Worm (Caenorhabditis elegans): ENCODE results near the gene F20C5.7.
"Not testable (repeated sequence)": the region's sequence is repeated elsewhere in the genome, so short reads cannot be mapped to it uniquely, and the experiment has no call there.

F20C5.7 gene

ce11 chrIV:8728122-8728521, 17.4 kb downstream of the F20C5.7 start, which contains the start of gene otub-3:
Gene otub-3, plus strand, starts transcription at chrIV:8728177.
- no peak for TF ChIP-seq flt-1 (GFP tag; IDR thresholded peaks at IDR 0.05)
- no peak for TF ChIP-seq scrt-1 (GFP tag; IDR thresholded peaks at IDR 0.05)
- TF ChIP-seq hnd-1 (tag; optimal IDR thresholded peaks at IDR 0.05) = no peak
- TF ChIP-seq hmg-4 (GFP tag; optimal IDR thresholded peaks at IDR 0.05) = no peak
- no peak for TF ChIP-seq pes-1 (GFP tag; IDR thresholded peaks at IDR 0.05)
- TF ChIP-seq ceh-13 (GFP tag; optimal IDR thresholded peaks at IDR 0.05) = no peak
- no peak for TF ChIP-seq tbx-11 (GFP tag; IDR thresholded peaks at IDR 0.05)
- no peak for TF ChIP-seq ceh-36 (tag; optimal IDR thresholded peaks at IDR 0.05)

- TF ChIP-seq flt-1 (GFP tag; IDR thresholded peaks at IDR 0.05) (no peak), ceh-13 (GFP tag; optimal IDR thresholded peaks at IDR 0.05) (no peak), hmg-4 (GFP tag; optimal IDR thresholded peaks at IDR 0.05) (no peak), tbx-11 (GFP tag; IDR thresholded peaks at IDR 0.05) (no peak), tbx-37 (GFP tag; conservative IDR thresholded peaks at IDR 0.05) (no peak), B0310.2 (tag; optimal IDR thresholded peaks at IDR 0.05) (no peak), F13C5.2 (tag; optimal IDR thresholded peaks at IDR 0.05) (no peak), ets-7 (tag; optimal IDR thresholded peaks at IDR 0.05) (no peak), tra-4 (tag; optimal IDR thresholded peaks at IDR 0.05) (no peak), hnd-1 (tag; optimal IDR thresholded peaks at IDR 0.05) (no peak), ceh-36 (tag; optimal IDR thresholded peaks at IDR 0.05) (no peak), scrt-1 (GFP tag; IDR thresholded peaks at IDR 0.05) (no peak), aly-1 (tag; optimal IDR thresholded peaks at IDR 0.05) (no peak), sea-1 (GFP tag; conservative IDR thresholded peaks at IDR 0.05) (no peak), hmbx-1 (tag; optimal IDR thresholded peaks at IDR 0.05) (no peak), ama-1 (optimal IDR thresholded peaks at IDR 0.05) (no peak), pes-1 (GFP tag; IDR thresholded peaks at IDR 0.05) (no peak)
Measured at ce11 chrIV:8725345-8725744, 20.1 kb downstream of the F20C5.7 start, which contains the start of gene pgm-3. Gene pgm-3, plus strand, starts transcription at chrIV:8725722.

DNA sequence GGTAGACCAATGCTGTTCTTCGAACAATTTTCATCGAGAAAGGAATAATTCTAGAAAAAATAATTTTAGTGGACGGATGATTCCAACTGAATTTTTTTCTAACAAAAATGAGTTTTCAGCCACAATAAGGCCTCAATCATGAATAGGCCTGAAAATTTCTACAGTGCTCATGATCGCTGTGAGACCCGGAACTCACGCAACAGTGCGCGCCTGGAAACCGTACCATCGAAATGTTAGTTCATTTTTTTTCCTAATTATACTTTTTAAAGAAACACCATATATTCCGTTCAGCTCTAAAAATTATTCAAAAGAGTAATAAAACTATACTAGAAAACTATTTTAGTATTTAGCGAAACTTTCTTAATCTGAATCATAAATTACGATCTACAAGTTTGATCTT, 20.6 kb downstream of the F20C5.7 start:
- TF ChIP-seq scrt-1 (GFP tag; IDR thresholded peaks at IDR 0.05) (no peak), F13C5.2 (tag; optimal IDR thresholded peaks at IDR 0.05) (no peak), aly-1 (tag; optimal IDR thresholded peaks at IDR 0.05) (no peak), ama-1 (optimal IDR thresholded peaks at IDR 0.05) (no peak), hmbx-1 (tag; optimal IDR thresholded peaks at IDR 0.05) (no peak), ceh-13 (GFP tag; optimal IDR thresholded peaks at IDR 0.05) (no peak), tbx-37 (GFP tag; conservative IDR thresholded peaks at IDR 0.05) (no peak), B0310.2 (tag; optimal IDR thresholded peaks at IDR 0.05) (no peak), hnd-1 (tag; optimal IDR thresholded peaks at IDR 0.05) (no peak), tbx-11 (GFP tag; IDR thresholded peaks at IDR 0.05) (no peak), ets-7 (tag; optimal IDR thresholded peaks at IDR 0.05) (no peak), pes-1 (GFP tag; IDR thresholded peaks at IDR 0.05) (no peak), ceh-36 (tag; optimal IDR thresholded peaks at IDR 0.05) (no peak), tra-4 (tag; optimal IDR thresholded peaks at IDR 0.05) (no peak)

- no peak for TF ChIP-seq tbx-11 (GFP tag; IDR thresholded peaks at IDR 0.05)
- TF ChIP-seq sea-1 (GFP tag; conservative IDR thresholded peaks at IDR 0.05) = no peak
- TF ChIP-seq tbx-37 (GFP tag; conservative IDR thresholded peaks at IDR 0.05) = no peak
- no peak for TF ChIP-seq ets-7 (tag; optimal IDR thresholded peaks at IDR 0.05)
- TF ChIP-seq hmbx-1 (tag; optimal IDR thresholded peaks at IDR 0.05) = no peak
- TF ChIP-seq ama-1 (optimal IDR thresholded peaks at IDR 0.05) = no peak
- no peak for TF ChIP-seq pes-1 (GFP tag; IDR thresholded peaks at IDR 0.05)
- no peak for TF ChIP-seq flt-1 (GFP tag; IDR thresholded peaks at IDR 0.05)
Measured at ce11 chrIV:8723720-8724119, 21.8 kb downstream of the F20C5.7 start, which contains the start of gene F21D5.9. Gene F21D5.9, plus strand, starts transcription at chrIV:8724020.

DNA sequence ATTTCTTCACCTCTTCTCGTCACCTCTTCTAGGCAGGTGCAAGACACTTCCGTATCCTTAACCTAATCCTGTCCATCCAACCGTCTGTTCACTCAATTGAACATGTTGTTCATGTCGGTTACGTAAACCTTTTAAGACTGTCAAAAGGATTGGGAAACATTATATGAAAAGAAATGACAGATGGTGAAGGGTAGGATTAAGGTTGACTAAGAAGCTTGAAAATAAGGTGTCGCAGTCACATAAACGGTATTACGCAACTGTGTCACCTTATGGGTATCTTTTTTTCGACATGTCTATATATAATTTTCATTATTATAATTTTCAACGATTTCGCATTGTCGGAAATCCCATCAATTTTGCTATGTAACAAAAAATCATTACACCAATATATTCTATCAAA, 22.7 kb downstream of the F20C5.7 start:
- TF ChIP-seq ceh-36 (tag; optimal IDR thresholded peaks at IDR 0.05) (no peak), tra-4 (tag; optimal IDR thresholded peaks at IDR 0.05) (no peak), hmbx-1 (tag; optimal IDR thresholded peaks at IDR 0.05) (no peak), tbx-37 (GFP tag; conservative IDR thresholded peaks at IDR 0.05) (no peak), aly-1 (tag; optimal IDR thresholded peaks at IDR 0.05) (no peak), B0310.2 (tag; optimal IDR thresholded peaks at IDR 0.05) (no peak), ets-7 (tag; optimal IDR thresholded peaks at IDR 0.05) (no peak), ama-1 (optimal IDR thresholded peaks at IDR 0.05) (no peak), pes-1 (GFP tag; IDR thresholded peaks at IDR 0.05) (no peak), tbx-11 (GFP tag; IDR thresholded peaks at IDR 0.05) (no peak), scrt-1 (GFP tag; IDR thresholded peaks at IDR 0.05) (no peak), F13C5.2 (tag; optimal IDR thresholded peaks at IDR 0.05) (no peak), hnd-1 (tag; optimal IDR thresholded peaks at IDR 0.05) (no peak), hmg-4 (GFP tag; optimal IDR thresholded peaks at IDR 0.05) (no peak), ceh-13 (GFP tag; optimal IDR thresholded peaks at IDR 0.05) (no peak), flt-1 (GFP tag; IDR thresholded peaks at IDR 0.05) (no peak), sea-1 (GFP tag; conservative IDR thresholded peaks at IDR 0.05) (no peak)

- TF ChIP-seq pes-1 (GFP tag; IDR thresholded peaks at IDR 0.05) (no peak), flt-1 (GFP tag; IDR thresholded peaks at IDR 0.05) (no peak), ama-1 (optimal IDR thresholded peaks at IDR 0.05) (no peak), ceh-36 (tag; optimal IDR thresholded peaks at IDR 0.05) (no peak), sea-1 (GFP tag; conservative IDR thresholded peaks at IDR 0.05) (no peak), hmbx-1 (tag; optimal IDR thresholded peaks at IDR 0.05) (no peak), tbx-11 (GFP tag; IDR thresholded peaks at IDR 0.05) (no peak), tbx-37 (GFP tag; conservative IDR thresholded peaks at IDR 0.05) (no peak)
Measured at ce11 chrIV:8718153-8718552, 27.3 kb downstream of the F20C5.7 start, which contains the start of gene H23L24.1. Gene H23L24.1, plus strand, starts transcription at chrIV:8718453.

DNA sequence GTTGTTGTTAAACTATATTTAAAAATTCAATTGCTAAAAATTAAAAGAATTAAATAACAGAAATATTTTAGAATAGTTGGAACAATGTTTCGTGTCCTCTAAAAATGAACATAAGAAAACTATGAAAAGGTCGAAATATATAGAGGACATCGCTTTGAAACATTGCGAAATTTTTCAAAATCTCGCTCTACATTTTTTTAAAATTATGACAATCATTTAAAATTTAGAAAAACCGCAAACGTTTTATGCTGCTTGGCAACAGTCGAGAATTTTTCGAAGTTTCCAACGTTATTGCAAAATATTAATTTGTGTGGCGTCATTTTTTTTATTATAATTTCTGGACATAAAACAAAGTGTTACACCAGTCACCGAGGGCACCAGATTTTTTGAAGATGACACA, 30.5 kb downstream of the F20C5.7 start, which contains the start of the genes parg-2 and ipla-5:
Gene parg-2 (minus strand): TSS at position 101 of the 400 bp plus-strand sequence.
Gene ipla-5 (plus strand): TSS at position 216 of the 400 bp plus-strand sequence.
- TF ChIP-seq hnd-1 (tag; optimal IDR thresholded peaks at IDR 0.05); ceh-13 (GFP tag; optimal IDR thresholded peaks at IDR 0.05); hmg-4 (GFP tag; optimal IDR thresholded peaks at IDR 0.05): not testable (repeated sequence)

- TF ChIP-seq F13C5.2 (tag; optimal IDR thresholded peaks at IDR 0.05) (no peak), ceh-13 (GFP tag; optimal IDR thresholded peaks at IDR 0.05) (no peak), pes-1 (GFP tag; IDR thresholded peaks at IDR 0.05) (no peak), hmbx-1 (tag; optimal IDR thresholded peaks at IDR 0.05) (no peak), aly-1 (tag; optimal IDR thresholded peaks at IDR 0.05) (no peak), hnd-1 (tag; optimal IDR thresholded peaks at IDR 0.05) (no peak), tbx-37 (GFP tag; conservative IDR thresholded peaks at IDR 0.05) (no peak), B0310.2 (tag; optimal IDR thresholded peaks at IDR 0.05) (no peak), tra-4 (tag; optimal IDR thresholded peaks at IDR 0.05) (no peak), tbx-11 (GFP tag; IDR thresholded peaks at IDR 0.05) (no peak), ama-1 (optimal IDR thresholded peaks at IDR 0.05) (no peak), hmg-4 (GFP tag; optimal IDR thresholded peaks at IDR 0.05) (no peak), sea-1 (GFP tag; conservative IDR thresholded peaks at IDR 0.05) (no peak)
Measured at ce11 chrIV:8708046-8708445, 37.4 kb downstream of the F20C5.7 start.

Data from whole organism, early embryonic.